Fruit fly (Drosophila melanogaster) whole organism: Measurements from ENCODE around the gene CG10970.

Experiments used
- CG8478 ChIP-seq: fragments of >200 bp; optimal IDR thresholded peaks from 2 replicates; lab custom pipeline; 2018; ENCODE audit warnings: inconsistent platforms
- Dll ChIP-seq: fragments of >200 bp; optimal IDR thresholded peaks from 2 replicates; lab custom pipeline; 2017
- EcR ChIP-seq, 2 experiments: fragments of >200 bp; optimal IDR thresholded peaks; 2 replicates each; lab custom pipeline; 2017; ENCODE audit warnings: missing biosample characterization in 2 of 2, missing genetic modification characterization in 2 of 2, missing genetic modification reagents in 2 of 2
- pan ChIP-seq: fragments of >200 bp; optimal IDR thresholded peaks from 2 replicates; lab custom pipeline; 2017
- psq ChIP-seq: fragments of >200 bp; optimal IDR thresholded peaks from 2 replicates; lab custom pipeline; 2017
- usp ChIP-seq: fragments of >200 bp; optimal IDR thresholded peaks from 2 replicates; lab custom pipeline; 2017; ENCODE audit warnings: missing biosample characterization, missing genetic modification characterization, mixed read lengths

Gene CG10970

dm6 chrX:9048385-9048750, 22.8 kb downstream of the CG10970 start:
- TF ChIP-seq pan (lab: Kevin White, UChicago) = no peak
- TF ChIP-seq Dll (lab: Kevin White, UChicago) = no peak
- no peak for TF ChIP-seq psq (lab: Kevin White, UChicago)
- no peak for TF ChIP-seq EcR (GFP tag; optimal IDR thresholded peaks at IDR 0.05; lab: Kevin White, UChicago)
- no peak for TF ChIP-seq usp (GFP tag; lab: Kevin White, UChicago)
- no peak for TF ChIP-seq CG8478

- TF ChIP-seq psq (lab: Kevin White, UChicago) = no peak
- no peak for TF ChIP-seq pan (lab: Kevin White, UChicago)
- TF ChIP-seq usp (GFP tag; lab: Kevin White, UChicago) = no peak
- TF ChIP-seq CG8478 = no peak
- TF ChIP-seq Dll (lab: Kevin White, UChicago) = no peak
- TF ChIP-seq EcR (GFP tag; optimal IDR thresholded peaks at IDR 0.05; lab: Kevin White, UChicago) = no peak
Measured at dm6 chrX:9047725-9048384, 23.4 kb downstream of the CG10970 start.

dm6 chrX:9046986-9047385, 24.2 kb downstream of the CG10970 start:
- TF ChIP-seq usp (GFP tag; lab: Kevin White, UChicago) (no peak), Dll (lab: Kevin White, UChicago) (no peak), psq (lab: Kevin White, UChicago) (no peak), pan (lab: Kevin White, UChicago) (no peak), EcR (GFP tag; optimal IDR thresholded peaks at IDR 0.05; lab: Kevin White, UChicago) (no peak), CG8478 (no peak)

DNA sequence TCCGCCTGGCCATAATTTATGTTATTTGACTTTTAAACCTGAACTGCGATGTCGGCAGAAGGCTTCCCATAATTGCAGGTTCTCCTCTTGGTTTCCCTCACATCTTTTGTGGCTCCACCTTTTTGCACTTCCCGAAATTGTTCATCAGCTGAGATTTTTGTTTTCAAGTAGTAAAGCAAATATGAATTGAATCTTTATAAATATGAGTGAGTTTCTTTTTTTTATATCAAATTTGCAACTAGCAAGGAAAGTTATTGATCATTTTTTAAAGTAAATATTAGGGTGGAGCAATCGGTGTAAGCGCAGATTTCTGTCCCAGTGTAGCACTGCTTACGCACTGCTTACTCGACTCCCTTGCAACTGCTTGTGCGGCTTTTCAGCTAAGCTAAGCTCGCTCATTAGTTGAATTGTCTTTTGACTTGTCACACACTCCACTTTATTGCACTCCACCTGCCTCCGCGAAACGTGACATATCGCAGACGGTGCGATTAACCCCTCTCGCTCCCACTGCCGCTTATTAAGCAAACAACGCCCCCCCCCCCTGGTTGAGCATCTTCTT, 24.7 kb downstream of the CG10970 start:
- no peak for TF ChIP-seq EcR (GFP tag; optimal IDR thresholded peaks at IDR 0.05; lab: Kevin White, UChicago)
- TF ChIP-seq pan (lab: Kevin White, UChicago) = no peak
- TF ChIP-seq CG8478 = no peak
- no peak for TF ChIP-seq usp (GFP tag; lab: Kevin White, UChicago)
- TF ChIP-seq Dll (lab: Kevin White, UChicago) = no peak
- TF ChIP-seq psq (lab: Kevin White, UChicago) = no peak

DNA sequence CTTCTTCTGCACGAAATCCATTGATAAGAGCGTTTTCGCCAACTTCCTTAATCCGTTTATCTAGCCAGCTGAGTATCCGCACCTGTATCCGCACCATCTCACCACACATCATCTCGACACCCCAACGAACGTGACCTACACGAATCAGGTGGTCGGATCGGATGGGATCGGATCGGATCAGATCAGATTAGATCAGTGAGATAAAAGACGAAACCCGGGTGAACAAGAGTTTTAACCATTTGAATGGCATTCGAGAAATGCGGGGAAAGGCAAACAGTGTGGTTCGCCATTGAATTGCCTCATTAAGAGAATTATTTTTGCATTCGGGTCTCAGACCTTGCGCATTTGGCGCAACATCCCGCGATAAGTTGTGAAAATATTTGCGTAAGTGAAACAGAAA, 26.4 kb downstream of the CG10970 start:
- TF ChIP-seq psq (lab: Kevin White, UChicago) = no peak
- TF ChIP-seq pan (lab: Kevin White, UChicago) = no peak
- TF ChIP-seq CG8478 = no peak
- no peak for TF ChIP-seq EcR (GFP tag; optimal IDR thresholded peaks at IDR 0.05; lab: Kevin White, UChicago)
- no peak for TF ChIP-seq usp (GFP tag; lab: Kevin White, UChicago)
- TF ChIP-seq Dll (lab: Kevin White, UChicago) = no peak

dm6 chrX:9043711-9044505, 27.3 kb downstream of the CG10970 start:
- TF ChIP-seq psq (lab: Kevin White, UChicago) (no peak), EcR (GFP tag; optimal IDR thresholded peaks at IDR 0.05; lab: Kevin White, UChicago) (no peak), pan (lab: Kevin White, UChicago) (no peak), Dll (lab: Kevin White, UChicago) (no peak), usp (GFP tag; lab: Kevin White, UChicago) (no peak), CG8478 (no peak)

DNA sequence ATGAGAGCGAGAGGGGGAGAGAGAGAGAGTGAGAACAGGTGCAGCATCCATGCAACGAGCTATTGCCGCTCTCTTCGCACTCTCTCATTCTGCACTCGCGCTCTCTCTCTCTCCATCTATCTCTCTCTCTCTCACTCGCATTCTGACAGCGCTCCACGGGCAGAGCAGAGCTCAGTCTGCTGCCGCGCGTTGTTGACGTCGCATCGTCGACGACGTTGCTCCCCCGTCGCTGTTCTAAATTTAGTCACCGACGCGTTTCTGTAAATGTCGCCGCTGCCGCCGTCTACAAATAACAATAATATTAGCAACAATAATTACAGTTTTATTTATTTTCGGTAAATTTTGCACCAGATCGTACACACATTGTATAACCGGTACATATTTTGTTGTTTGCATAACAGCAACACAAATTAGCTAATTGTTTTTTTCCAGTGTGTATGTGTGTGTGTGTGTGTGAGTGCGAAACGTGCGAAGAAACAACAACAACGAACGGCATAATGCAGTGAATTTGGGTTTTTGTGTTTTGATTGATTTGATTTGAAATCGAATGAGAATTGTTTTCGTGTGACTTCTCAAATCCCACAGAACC, 28.7 kb downstream of the CG10970 start:
- TF ChIP-seq Dll (lab: Kevin White, UChicago) (peak; percentile 88), pan (lab: Kevin White, UChicago) (no peak), EcR (GFP tag; optimal IDR thresholded peaks at IDR 0.05; lab: Kevin White, UChicago) (no peak), psq (lab: Kevin White, UChicago) (no peak), CG8478 (peak; percentile 84), usp (GFP tag; lab: Kevin White, UChicago) (no peak)

DNA sequence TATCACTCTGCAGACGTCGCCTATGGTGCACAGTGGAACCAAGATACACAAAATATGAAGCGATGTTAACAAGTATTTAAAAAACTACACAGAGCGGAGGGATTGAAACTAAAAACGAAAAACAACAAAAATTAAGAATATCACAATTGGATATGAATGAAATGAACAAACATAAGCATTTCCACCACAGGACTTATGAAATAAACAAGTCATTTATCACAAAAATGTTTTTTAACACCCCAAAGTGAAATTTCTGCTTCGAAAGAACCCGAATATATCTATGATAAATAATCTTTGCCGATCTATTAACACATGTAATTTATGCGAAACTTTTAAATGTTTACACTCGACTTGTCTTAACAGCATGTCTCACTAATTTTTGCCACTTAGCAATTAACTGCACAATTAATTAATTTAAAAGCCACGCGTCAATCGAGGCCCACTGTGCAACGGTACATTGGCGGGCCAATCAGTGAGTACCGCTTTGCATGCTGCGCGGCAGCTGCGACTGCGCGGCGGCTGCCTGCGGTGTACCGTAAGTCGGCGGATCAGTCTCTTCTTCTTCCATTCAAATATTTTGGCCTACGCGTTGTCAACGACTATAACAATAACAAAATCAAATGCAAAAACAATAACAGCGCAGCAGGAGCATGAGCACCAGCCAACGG, 29.3 kb downstream of the CG10970 start:
- TF ChIP-seq psq (lab: Kevin White, UChicago) = no peak
- TF ChIP-seq CG8478 = no peak
- no peak for TF ChIP-seq Dll (lab: Kevin White, UChicago)
- TF ChIP-seq EcR (GFP tag; optimal IDR thresholded peaks at IDR 0.05; lab: Kevin White, UChicago) = no peak

- no peak for TF ChIP-seq usp (GFP tag; lab: Kevin White, UChicago)
- no peak for TF ChIP-seq CG8478
Measured at dm6 chrX:9040855-9041254, 30.4 kb downstream of the CG10970 start.

dm6 chrX:9038778-9039177, 32.4 kb downstream of the CG10970 start:
- TF ChIP-seq pan (lab: Kevin White, UChicago) (no peak), EcR (GFP tag; optimal IDR thresholded peaks at IDR 0.05; lab: Kevin White, UChicago) (no peak), Dll (lab: Kevin White, UChicago) (no peak), psq (lab: Kevin White, UChicago) (no peak), usp (GFP tag; lab: Kevin White, UChicago) (no peak), CG8478 (no peak)

DNA sequence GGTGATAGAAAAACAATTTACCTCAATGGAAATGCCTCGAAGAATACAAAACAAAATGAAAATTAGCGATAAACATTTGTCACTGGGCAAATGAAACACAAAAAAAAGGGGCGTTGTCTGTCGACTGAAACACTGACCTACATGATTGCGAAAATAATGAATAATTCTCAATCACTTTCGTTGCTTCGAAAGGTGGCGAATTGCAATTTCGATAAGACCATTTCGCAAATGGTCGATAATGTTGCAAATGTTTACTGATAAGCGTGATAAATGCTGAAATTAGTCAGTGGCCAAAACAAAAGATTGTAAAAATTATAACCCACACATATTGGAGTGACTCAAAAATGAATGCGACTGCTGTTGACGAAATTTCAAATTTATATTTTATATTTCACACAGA, 35.1 kb downstream of the CG10970 start:
- TF ChIP-seq pan (lab: Kevin White, UChicago) (no peak), psq (lab: Kevin White, UChicago) (no peak), CG8478 (no peak), EcR (GFP tag; optimal IDR thresholded peaks at IDR 0.05; lab: Kevin White, UChicago) (no peak), Dll (lab: Kevin White, UChicago) (no peak), usp (GFP tag; lab: Kevin White, UChicago) (no peak)
